Fruit fly (Drosophila melanogaster) whole organism, embryonic: Measurements from ENCODE around the gene CG13071.

Experiments used
- ATbp ChIP-seq: fragments of 200-800 bp; sonication (Bioruptor generic); optimal IDR thresholded peaks from 2 replicates; lab custom pipeline; 2017; ENCODE audit warnings: missing biosample characterization, mild to moderate bottlenecking, missing genetic modification characterization, missing genetic modification reagents
- Atf-2 ChIP-seq: fragments of 200-800 bp; sonication (Bioruptor generic); optimal IDR thresholded peaks from 2 replicates; lab custom pipeline; 2016; ENCODE audit warnings: missing biosample characterization, missing genetic modification characterization
- CG13624 ChIP-seq: fragments of 200-800 bp; sonication (Bioruptor generic); optimal IDR thresholded peaks from 2 replicates; lab custom pipeline; 2016; ENCODE audit warnings: missing biosample characterization, missing genetic modification characterization
- CG15601 ChIP-seq: fragments of 200-800 bp; sonication (Bioruptor generic); optimal IDR thresholded peaks from 3 replicates; lab custom pipeline; 2019; ENCODE audit warnings: missing biosample characterization, mild to moderate bottlenecking, missing genetic modification characterization, moderate library complexity
- CG30431 ChIP-seq: fragments of 200-800 bp; sonication (Bioruptor generic); optimal IDR thresholded peaks from 2 replicates; lab custom pipeline; 2017; ENCODE audit warnings: missing biosample characterization, missing genetic modification characterization
- CG3163 ChIP-seq: fragments of 200-800 bp; sonication (Bioruptor generic); optimal IDR thresholded peaks from 3 replicates; lab custom pipeline; 2016; ENCODE audit warnings: missing biosample characterization, missing genetic modification characterization
- CG7271 ChIP-seq: fragments of 200-800 bp; sonication (Bioruptor generic); optimal IDR thresholded peaks from 2 replicates; lab custom pipeline; 2018; ENCODE audit warnings: missing biosample characterization, mild to moderate bottlenecking, missing genetic modification characterization, moderate library complexity
- CG7556 ChIP-seq: fragments of 200-800 bp; sonication (Bioruptor generic); optimal IDR thresholded peaks from 2 replicates; lab custom pipeline; 2017; ENCODE audit warnings: missing biosample characterization, mild to moderate bottlenecking, missing genetic modification characterization
- CG7963 ChIP-seq: fragments of 200-800 bp; sonication (Bioruptor generic); IDR thresholded peaks from 3 replicates; pipeline ENCODE4 v1.3.6; 2022; ENCODE audit warnings: missing biosample characterization, missing genetic modification characterization; ENCODE audit not compliant: partially characterized antibody
- CG9797 ChIP-seq: fragments of 200-800 bp; sonication (Bioruptor generic); optimal IDR thresholded peaks from 3 replicates; lab custom pipeline; 2018; ENCODE audit warnings: missing biosample characterization, mild to moderate bottlenecking, missing genetic modification characterization
- CrebB ChIP-seq: fragments of 200-800 bp; sonication (Bioruptor generic); optimal IDR thresholded peaks from 3 replicates; lab custom pipeline; 2018; ENCODE audit warnings: missing biosample characterization, mild to moderate bottlenecking, missing genetic modification characterization
- Dbx ChIP-seq: fragments of 200-800 bp; sonication (Bioruptor generic); IDR thresholded peaks from 3 replicates; pipeline ENCODE4 v1.3.6; 2022; ENCODE audit warnings: missing biosample characterization, missing genetic modification characterization
- ERR ChIP-seq: fragments of 200-800 bp; sonication (Bioruptor generic); optimal IDR thresholded peaks from 2 replicates; lab custom pipeline; 2016; ENCODE audit warnings: missing biosample characterization, missing genetic modification characterization
- Ets65A ChIP-seq: fragments of 200-800 bp; sonication (Bioruptor generic); peaks from one replicate; lab custom pipeline; 2016; ENCODE audit warnings: missing biosample characterization, missing genetic modification characterization
- Gug ChIP-seq: fragments of 200-800 bp; sonication (Bioruptor generic); IDR thresholded peaks from 4 replicates; pipeline ENCODE4 v1.3.6; 2022; ENCODE audit warnings: missing biosample characterization, missing genetic modification characterization
- HLH4C ChIP-seq: fragments of 200-800 bp; sonication (Bioruptor generic); IDR thresholded peaks from 3 replicates; pipeline ENCODE4 v1.3.6; 2022; ENCODE audit warnings: missing biosample characterization, missing genetic modification characterization; ENCODE audit not compliant: partially characterized antibody
- HmgZ ChIP-seq: fragments of 200-800 bp; sonication (Bioruptor generic); optimal IDR thresholded peaks from 2 replicates; lab custom pipeline; 2018; ENCODE audit warnings: missing biosample characterization, mild to moderate bottlenecking, missing genetic modification characterization
- Hr78 ChIP-seq, 2 experiments: fragments of 200-800 bp in 1 of 2; fragments of >200 bp in 1 of 2; sonication (Bioruptor generic) in 1 of 2; optimal IDR thresholded peaks; 2 replicates each; lab custom pipeline; 2017 to 2019; ENCODE audit warnings: missing biosample characterization in 2 of 2, missing genetic modification characterization in 2 of 2, mild to moderate bottlenecking in 1 of 2, moderate library complexity in 1 of 2
- Max ChIP-seq: fragments of 200-800 bp; sonication (Bioruptor generic); optimal IDR thresholded peaks from 2 replicates; lab custom pipeline; 2016; ENCODE audit warnings: missing biosample characterization, mild to moderate bottlenecking, missing genetic modification characterization
- Sin3A ChIP-seq: fragments of >200 bp; optimal IDR thresholded peaks from 2 replicates; lab custom pipeline; 2018
- abd-A ChIP-seq: fragments of 200-800 bp; sonication (Bioruptor generic); optimal IDR thresholded peaks from 3 replicates; lab custom pipeline; 2019; ENCODE audit warnings: missing biosample characterization, mild to moderate bottlenecking, missing genetic modification characterization, moderate library complexity
- ac ChIP-seq: fragments of 200-800 bp; sonication (Bioruptor generic); optimal IDR thresholded peaks from 3 replicates; lab custom pipeline; 2017; ENCODE audit warnings: missing biosample characterization, mild to moderate bottlenecking, missing genetic modification characterization
- ash1 ChIP-seq: fragments of 200-800 bp; sonication (Bioruptor generic); optimal IDR thresholded peaks from 2 replicates; lab custom pipeline; 2018; ENCODE audit warnings: missing biosample characterization, mild to moderate bottlenecking, missing genetic modification characterization
- bsh ChIP-seq, 2 experiments: fragments of 200-800 bp; sonication (Bioruptor generic); optimal IDR thresholded peaks; 2 replicates each; lab custom pipeline; 2017 to 2018; ENCODE audit warnings: mild to moderate bottlenecking in 2 of 2, missing biosample characterization in 2 of 2, missing genetic modification characterization in 2 of 2, moderate library complexity in 1 of 2
- crc ChIP-seq: fragments of 200-800 bp; sonication (Bioruptor generic); optimal IDR thresholded peaks from 2 replicates; lab custom pipeline; 2016; ENCODE audit warnings: missing biosample characterization, missing genetic modification characterization
- kah ChIP-seq: fragments of 200-800 bp; sonication (Bioruptor generic); optimal IDR thresholded peaks from 2 replicates; lab custom pipeline; 2018; ENCODE audit warnings: missing biosample characterization, mild to moderate bottlenecking, missing genetic modification characterization
- nom ChIP-seq: fragments of 200-800 bp; sonication (Bioruptor generic); optimal IDR thresholded peaks from 2 replicates; lab custom pipeline; 2017; ENCODE audit warnings: missing biosample characterization, missing genetic modification characterization, mild to moderate bottlenecking, moderate library complexity, missing genetic modification reagents
- p53 ChIP-seq: fragments of 200-800 bp; sonication (Bioruptor generic); optimal IDR thresholded peaks from 2 replicates; lab custom pipeline; 2016; ENCODE audit warnings: missing biosample characterization, missing genetic modification characterization
- schlank ChIP-seq: fragments of 200-800 bp; sonication (Bioruptor generic); optimal IDR thresholded peaks from 2 replicates; lab custom pipeline; 2018; ENCODE audit warnings: missing biosample characterization, mild to moderate bottlenecking, missing genetic modification characterization
- scrt ChIP-seq: fragments of 200-800 bp; sonication (Bioruptor generic); optimal IDR thresholded peaks from 2 replicates; lab custom pipeline; 2018; ENCODE audit warnings: missing biosample characterization, mild to moderate bottlenecking, missing genetic modification characterization, moderate library complexity
- slou ChIP-seq: fragments of 200-800 bp; sonication (Bioruptor generic); optimal IDR thresholded peaks from 3 replicates; lab custom pipeline; 2016; ENCODE audit warnings: missing biosample characterization, missing genetic modification characterization
- toy ChIP-seq: fragments of 200-800 bp; sonication (Bioruptor generic); IDR thresholded peaks from 2 replicates; pipeline ENCODE4 v1.3.6; 2022; ENCODE audit warnings: missing biosample characterization, missing genetic modification characterization
- tx ChIP-seq: fragments of 200-800 bp; sonication (Bioruptor generic); optimal IDR thresholded peaks from 2 replicates; lab custom pipeline; 2016; ENCODE audit warnings: missing biosample characterization, missing genetic modification characterization
- zfh1 ChIP-seq: fragments of 200-800 bp; sonication (Bioruptor generic); IDR thresholded peaks from 3 replicates; pipeline ENCODE4 v1.3.6; 2022; ENCODE audit warnings: missing biosample characterization, missing genetic modification characterization

Gene CG13071

DNA sequence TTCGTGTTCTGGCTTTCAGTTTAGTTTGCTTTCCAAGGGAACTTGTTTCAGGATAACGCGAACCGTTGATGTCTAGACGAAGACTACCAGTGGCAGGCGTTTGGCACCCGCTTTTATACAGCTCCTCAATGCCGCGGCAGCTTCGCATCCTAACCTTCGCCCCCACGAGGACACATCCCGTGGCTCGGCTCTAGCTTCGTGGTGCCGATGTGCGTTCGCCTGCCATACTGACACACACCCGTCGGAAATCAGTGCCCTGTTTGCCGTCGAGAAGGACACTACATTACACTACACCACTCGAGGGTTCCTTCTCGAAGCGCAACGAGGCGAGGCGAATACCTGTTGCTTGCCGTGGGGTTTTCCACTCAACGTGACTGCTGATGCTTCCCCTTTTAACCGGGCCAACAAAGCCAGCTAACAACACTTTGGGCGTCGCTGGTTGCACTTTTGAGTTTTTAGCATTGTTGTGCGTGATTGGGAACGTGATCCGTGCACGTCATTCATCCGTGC lies 5.4 kb upstream of the CG13071 start, which contains the start of gene CG13054 (continued):
- TF ChIP-seq CrebB (tag; lab: Kevin White, UChicago): no peak
- no peak for TF ChIP-seq Max (GFP tag; lab: Kevin White, UChicago)
- peak; percentile 30 for TF ChIP-seq Ets65A (GFP tag; lab: Kevin White, UChicago)
- no peak for TF ChIP-seq CG30431
- 0 out of 3 replicates have a peak, but pooled peaks have one; percentile 25 for TF ChIP-seq Dbx (GFP tag; lab: Robert Waterston, UW)
- TF ChIP-seq slou (GFP tag; lab: Kevin White, UChicago): no peak
- peak; percentile 92 for TF ChIP-seq scrt (GFP tag; lab: Kevin White, UChicago)
- 0 out of 3 replicates have a peak, but pooled peaks have one; percentile 10 for TF ChIP-seq HLH4C (GFP tag; lab: Robert Waterston, UW)
- no peak for TF ChIP-seq CG3163

dm6 chr3L:16259552-16259951 lies 3.0 kb upstream of the CG13071 start, which contains the start of gene CG13053:
TSS of gene CG13053 (minus strand) at chr3L:16259722.
- TF ChIP-seq CG13624 (GFP tag; lab: Kevin White, UChicago): no peak
- no peak for TF ChIP-seq zfh1 (GFP tag; lab: Robert Waterston, UW)
- no peak for TF ChIP-seq p53 (GFP tag; lab: Kevin White, UChicago)
- peak in 1 of 2 experiments; percentile 55 for TF ChIP-seq bsh (GFP tag; optimal IDR thresholded peaks at IDR 0.05; lab: Kevin White, UChicago)
- TF ChIP-seq Sin3A (lab: Kevin White, UChicago): no peak
- TF ChIP-seq kah (GFP tag; lab: Kevin White, UChicago): no peak
- no peak for TF ChIP-seq Gug (GFP tag; lab: Robert Waterston, UW)
- no peak for TF ChIP-seq crc (GFP tag; lab: Kevin White, UChicago)
- no peak for TF ChIP-seq abd-A (tag; lab: Kevin White, UChicago)
- TF ChIP-seq CG7271: no peak
- peak; percentile 37 for TF ChIP-seq nom
- TF ChIP-seq, all 482 proteins: peak for 2

DNA sequence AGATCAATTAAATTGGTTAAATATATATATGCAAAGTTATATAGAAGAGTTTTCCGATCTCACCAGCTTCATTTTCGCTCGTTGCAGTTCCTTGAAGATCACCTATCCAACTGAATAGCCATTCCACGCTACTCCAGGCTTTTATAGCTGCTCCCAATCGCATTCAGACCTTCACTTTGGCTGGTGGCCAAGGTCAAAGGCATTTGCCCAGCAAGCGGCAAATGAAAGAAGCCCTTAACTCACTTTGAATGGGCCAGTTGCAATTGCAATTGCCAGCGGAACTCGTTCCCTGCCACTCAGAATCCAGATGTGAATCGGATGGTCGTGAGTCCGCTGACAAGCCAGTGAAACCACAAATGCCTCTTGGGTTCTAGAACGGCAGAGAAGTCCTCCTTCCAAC lies 1.0 kb upstream of the CG13071 start, which contains the start of gene CG34247:
TSS of gene CG34247 (minus strand) at position 101 of the 400 bp plus-strand sequence.
- TF ChIP-seq Atf-2 (no peak), toy (no peak), CG7556 (GFP tag; lab: Kevin White, UChicago) (no peak), ash1 (no peak), ac (GFP tag; lab: Kevin White, UChicago) (no peak), CG9797 (GFP tag; lab: Kevin White, UChicago) (no peak), schlank (tag; lab: Kevin White, UChicago) (no peak), HmgZ (tag; lab: Kevin White, UChicago) (no peak), ERR (GFP tag; lab: Kevin White, UChicago) (no peak)

- TF ChIP-seq Hr78 (GFP tag; optimal IDR thresholded peaks at IDR 0.05; lab: Kevin White, UChicago) (no peak), CG15601 (tag; lab: Kevin White, UChicago) (no peak), ATbp (GFP tag; lab: Kevin White, UChicago) (no peak), tx (GFP tag; lab: Kevin White, UChicago) (no peak), CG7963 (GFP tag; lab: Robert Waterston, UW) (no peak)
Observed at dm6 chr3L:16263043-16263442, 503 bp downstream of the CG13071 start, which contains the start of gene CG13070. TSS of gene CG13070 (plus strand) at chr3L:16263343.
